Worm (Caenorhabditis elegans) whole organism, L4 larva: ENCODE data around the gene aco-1.

Experiments used
- T20F7.1 ChIP-seq: fragments of 200-800 bp; sonication (Bioruptor generic); optimal IDR thresholded peaks from 2 replicates; lab custom pipeline; 2018; ENCODE audit warnings: mild to moderate bottlenecking, missing genetic modification characterization, missing compliant biosample characterization
- T26A8.4 ChIP-seq: fragments of 200-800 bp; sonication (Bioruptor generic); IDR thresholded peaks from 2 replicates; pipeline ENCODE4 v1.3.6; 2022; ENCODE audit warnings: missing genetic modification characterization, missing compliant biosample characterization
- Y5F2A.4 ChIP-seq: fragments of 200-800 bp; sonication (Bioruptor generic); optimal IDR thresholded peaks from 2 replicates; lab custom pipeline; 2018; ENCODE audit warnings: mild to moderate bottlenecking, missing genetic modification characterization, missing compliant biosample characterization
- ZK337.2 ChIP-seq: fragments of 200-800 bp; sonication (Bioruptor generic); IDR thresholded peaks from 2 replicates; pipeline ENCODE4 v1.3.6; 2022; ENCODE audit warnings: missing genetic modification reagents, missing genetic modification characterization, missing compliant biosample characterization
- aha-1 ChIP-seq: fragments of 150-350 bp; peaks from one replicate; lab custom pipeline; 2014; ENCODE audit warnings: missing biosample characterization, missing genetic modification characterization
- aly-2 ChIP-seq: sonication (generic microtip); optimal IDR thresholded peaks from 2 replicates; lab custom pipeline; 2018; ENCODE audit warnings: missing biosample characterization, missing genetic modification characterization
- arid-1 ChIP-seq: fragments of 200-800 bp; sonication (Bioruptor generic); conservative IDR thresholded peaks from 2 replicates; pipeline ENCODE4 v1.3.6; 2022; ENCODE audit warnings: missing genetic modification reagents, missing genetic modification characterization, missing compliant biosample characterization
- ceh-28 ChIP-seq: fragments of 150-350 bp; optimal IDR thresholded peaks from 2 replicates; lab custom pipeline; 2014; ENCODE audit warnings: missing biosample characterization, missing genetic modification reagents, missing genetic modification characterization
- ceh-44 ChIP-seq: fragments of 200-800 bp; sonication (Bioruptor generic); IDR thresholded peaks from 2 replicates; pipeline ENCODE4 v1.3.6; 2022; ENCODE audit warnings: missing genetic modification reagents, missing genetic modification characterization, missing compliant biosample characterization
- ces-1 ChIP-seq: fragments of 150-350 bp; sonication (generic microtip); optimal IDR thresholded peaks from 4 replicates; lab custom pipeline; 2014; ENCODE audit warnings: missing biosample characterization, missing genetic modification reagents, missing genetic modification characterization
- daf-16 ChIP-seq, 3 experiments: sonication (generic microtip); optimal IDR thresholded peaks; 2 replicates each; lab custom pipeline; 2016 to 2017; ENCODE audit warnings: missing genetic modification characterization in 3 of 3, missing genetic modification reagents in 3 of 3, mild to moderate bottlenecking in 2 of 3, missing compliant biosample characterization in 2 of 3, missing biosample characterization in 1 of 3, moderate library complexity in 1 of 3
- daf-19 ChIP-seq: fragments of 200-800 bp; sonication (Bioruptor generic); conservative IDR thresholded peaks from 2 replicates; pipeline ENCODE4 v1.3.6; 2022; ENCODE audit warnings: missing genetic modification characterization, missing compliant biosample characterization
- dmd-6 ChIP-seq: fragments of 200-800 bp; sonication (Bioruptor generic); IDR thresholded peaks from 2 replicates; pipeline ENCODE4 v1.3.6; 2022; ENCODE audit warnings: missing genetic modification reagents, missing genetic modification characterization, missing compliant biosample characterization
- egl-27 ChIP-seq: sonication (generic microtip); optimal IDR thresholded peaks from 3 replicates; lab custom pipeline; 2017; ENCODE audit warnings: missing biosample characterization, missing genetic modification reagents, missing genetic modification characterization
- egl-43 ChIP-seq: fragments of 200-800 bp; sonication (Bioruptor generic); IDR thresholded peaks from 2 replicates; pipeline ENCODE4 v1.3.6; 2022; ENCODE audit warnings: missing genetic modification reagents, missing genetic modification characterization, missing compliant biosample characterization
- fos-1 ChIP-seq: fragments of 150-350 bp; optimal IDR thresholded peaks from 2 replicates; lab custom pipeline; 2014; ENCODE audit warnings: missing biosample characterization, missing genetic modification characterization
- lin-13 ChIP-seq: fragments of 150-350 bp; optimal IDR thresholded peaks from 2 replicates; lab custom pipeline; 2014; ENCODE audit warnings: missing biosample characterization, missing genetic modification reagents, missing genetic modification characterization
- lin-15B ChIP-seq: fragments of 150-350 bp; sonication (generic microtip); optimal IDR thresholded peaks from 3 replicates; lab custom pipeline; 2014; ENCODE audit warnings: missing biosample characterization, missing genetic modification characterization
- lin-29 ChIP-seq: fragments of 200-800 bp; sonication (Bioruptor generic); IDR thresholded peaks from 2 replicates; pipeline ENCODE4 v1.3.6; 2022; ENCODE audit warnings: missing genetic modification reagents, missing genetic modification characterization, missing compliant biosample characterization
- lin-39 ChIP-seq: fragments of 150-350 bp; optimal IDR thresholded peaks from 2 replicates; lab custom pipeline; 2014; ENCODE audit warnings: missing biosample characterization, missing genetic modification reagents, missing genetic modification characterization
- lsy-2 ChIP-seq, 2 experiments: fragments of 150-350 bp in 1 of 2; sonication (generic microtip) in 1 of 2; optimal IDR thresholded peaks; 2 replicates each; lab custom pipeline; 2014 to 2017; ENCODE audit warnings: missing biosample characterization in 2 of 2, missing genetic modification characterization in 2 of 2
- mdt-29 ChIP-seq: fragments of 200-800 bp; sonication (Bioruptor generic); IDR thresholded peaks from 2 replicates; pipeline ENCODE4 v1.3.6; 2022; ENCODE audit warnings: missing genetic modification reagents, missing genetic modification characterization, missing compliant biosample characterization
- mep-1 ChIP-seq: fragments of 150-350 bp; sonication (generic microtip); optimal IDR thresholded peaks from 3 replicates; lab custom pipeline; 2014; ENCODE audit warnings: missing biosample characterization, missing genetic modification characterization
- mxl-2 ChIP-seq: fragments of 200-800 bp; sonication (Bioruptor generic); conservative IDR thresholded peaks from 2 replicates; pipeline ENCODE4 v1.3.6; 2022; ENCODE audit warnings: missing genetic modification reagents, missing genetic modification characterization, missing compliant biosample characterization
- mxl-3 ChIP-seq: fragments of 200-800 bp; sonication (Bioruptor generic); optimal IDR thresholded peaks from 2 replicates; lab custom pipeline; 2018; ENCODE audit warnings: mild to moderate bottlenecking, missing genetic modification characterization, missing compliant biosample characterization
- nhr-102 ChIP-seq: sonication (generic microtip); optimal IDR thresholded peaks from 2 replicates; lab custom pipeline; 2016; ENCODE audit warnings: mild to moderate bottlenecking, missing genetic modification characterization, moderate library complexity, missing compliant biosample characterization
- nhr-111 ChIP-seq: fragments of 200-800 bp; sonication (Bioruptor generic); optimal IDR thresholded peaks from 2 replicates; lab custom pipeline; 2018; ENCODE audit warnings: mild to moderate bottlenecking, missing genetic modification characterization, missing compliant biosample characterization
- nhr-28 ChIP-seq: fragments of 150-350 bp; optimal IDR thresholded peaks from 2 replicates; lab custom pipeline; 2014; ENCODE audit warnings: missing biosample characterization, missing genetic modification characterization
- nhr-41 ChIP-seq: fragments of 200-800 bp; sonication (Bioruptor generic); IDR thresholded peaks from 2 replicates; pipeline ENCODE4 v1.3.6; 2022; ENCODE audit warnings: missing genetic modification reagents, missing genetic modification characterization, missing compliant biosample characterization
- nhr-42 ChIP-seq: fragments of 200-800 bp; sonication (Bioruptor generic); IDR thresholded peaks from 2 replicates; pipeline ENCODE4 v1.3.6; 2022; ENCODE audit warnings: missing genetic modification characterization, missing compliant biosample characterization
- nhr-6 ChIP-seq: fragments of 150-350 bp; optimal IDR thresholded peaks from 2 replicates; lab custom pipeline; 2014; ENCODE audit warnings: missing biosample characterization, missing genetic modification characterization
- pha-4 ChIP-seq, 2 experiments: fragments of 150-350 bp in 1 of 2; fragments of 200-800 bp in 1 of 2; sonication (Bioruptor generic) in 1 of 2; IDR thresholded peaks in 1 of 2; optimal IDR thresholded peaks in 1 of 2; 2 replicates each; pipeline versions ENCODE4 v1.3.6 to Lab custom; 2014 to 2022; ENCODE audit warnings: missing genetic modification characterization in 2 of 2, missing genetic modification reagents in 2 of 2, missing biosample characterization in 1 of 2, missing compliant biosample characterization in 1 of 2
- pqm-1 ChIP-seq: sonication (generic microtip); optimal IDR thresholded peaks from 2 replicates; lab custom pipeline; 2017; ENCODE audit warnings: missing biosample characterization, missing genetic modification characterization
- rbr-2 ChIP-seq: sonication (generic microtip); optimal IDR thresholded peaks from 2 replicates; lab custom pipeline; 2016; ENCODE audit warnings: missing genotype, missing genetic modification characterization, missing compliant biosample characterization
- spr-3 ChIP-seq: fragments of 200-800 bp; sonication (Bioruptor generic); optimal IDR thresholded peaks from 2 replicates; lab custom pipeline; 2018; ENCODE audit warnings: mild to moderate bottlenecking, missing genetic modification characterization, missing compliant biosample characterization
- tag-97 ChIP-seq: fragments of 200-800 bp; sonication (Bioruptor generic); IDR thresholded peaks from 2 replicates; pipeline ENCODE4 v1.3.6; 2022; ENCODE audit warnings: missing genetic modification characterization, missing compliant biosample characterization
- unc-62 ChIP-seq, 3 experiments: fragments of 150-350 bp in 1 of 3; sonication (generic microtip); optimal IDR thresholded peaks in 2 of 3; peaks in 1 of 3; 1 replicate in 1 of 3; 2 replicates in 2 of 3; lab custom pipeline; 2014 to 2017; ENCODE audit warnings: missing biosample characterization in 3 of 3, missing genetic modification characterization in 3 of 3, missing genetic modification reagents in 3 of 3, missing genotype in 1 of 3
- zfp-3 ChIP-seq: fragments of 200-800 bp; sonication (Bioruptor generic); conservative IDR thresholded peaks from 2 replicates; pipeline ENCODE4 v1.3.6; 2022; ENCODE audit warnings: missing genetic modification reagents, missing genetic modification characterization, missing compliant biosample characterization
- zip-2 ChIP-seq: fragments of 150-350 bp; optimal IDR thresholded peaks from 2 replicates; lab custom pipeline; 2014; ENCODE audit warnings: missing biosample characterization, missing genetic modification characterization

aco-1 gene

DNA sequence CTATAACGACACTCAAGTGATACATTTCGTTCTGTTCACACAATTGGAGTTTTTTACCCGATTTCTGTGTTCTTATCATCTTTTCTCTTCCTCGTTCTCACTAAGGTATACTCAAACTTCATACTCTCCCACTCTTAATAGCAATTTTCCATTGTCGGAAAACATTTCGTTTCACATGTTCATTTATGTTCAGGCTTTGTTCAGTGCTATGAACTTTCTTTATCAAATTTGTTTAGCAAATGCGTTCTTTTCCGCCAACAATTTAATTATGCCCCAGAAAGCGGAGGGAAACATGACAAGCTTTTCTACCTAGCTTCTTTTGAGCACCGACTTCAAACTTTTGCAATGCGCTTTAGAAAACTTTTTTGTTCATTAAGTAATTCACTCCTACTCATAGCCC is 5.8 kb downstream of the aco-1 start:
- TF ChIP-seq nhr-41 = no peak
- no peak for TF ChIP-seq daf-16 (GFP tag; optimal IDR thresholded peaks at IDR 0.05; lab: Kevin White, UChicago)
- no peak for TF ChIP-seq daf-16 (tag; optimal IDR thresholded peaks at IDR 0.05; lab: Kevin White, UChicago)
- TF ChIP-seq nhr-111 (GFP tag; lab: Kevin White, UChicago) = no peak
- TF ChIP-seq spr-3 (GFP tag; lab: Kevin White, UChicago) = no peak
- peak; percentile 18; the same call in 1 of the 2 replicates for TF ChIP-seq dmd-6
- peak; percentile 5 for TF ChIP-seq pqm-1 (tag; lab: Kevin White, UChicago)
- 0 out of 2 replicates have a peak, but pooled peaks have one; percentile 56 for TF ChIP-seq tag-97 (GFP tag; lab: Robert Waterston, UW)
- TF ChIP-seq ceh-28 (tag; lab: Kevin White, UChicago) = no peak
- TF ChIP-seq mxl-3 (GFP tag; lab: Kevin White, UChicago) = no peak
- TF ChIP-seq lsy-2 (tag; optimal IDR thresholded peaks at IDR 0.05; lab: Kevin White, UChicago) = no peak
- no peak for TF ChIP-seq ZK337.2
- TF ChIP-seq T20F7.1 = no peak
- no peak for TF ChIP-seq zfp-3 (GFP tag; lab: Robert Waterston, UW)
- TF ChIP-seq mxl-2 (GFP tag; lab: Robert Waterston, UW) = no peak
- TF ChIP-seq daf-19 (GFP tag; lab: Robert Waterston, UW) = no peak
- TF ChIP-seq lin-39 = no peak
- no peak for TF ChIP-seq ceh-44 (GFP tag; lab: Robert Waterston, UW)
- no peak for TF ChIP-seq mdt-29 (GFP tag; lab: Robert Waterston, UW)
- peak; percentile 94 for TF ChIP-seq aha-1 (tag; lab: Kevin White, UChicago)
- no peak for TF ChIP-seq egl-27
- no peak for TF ChIP-seq zip-2
- no peak for TF ChIP-seq nhr-102 (tag; lab: Kevin White, UChicago)
- no peak for TF ChIP-seq lin-15B (tag; lab: Kevin White, UChicago)
- no peak for TF ChIP-seq aly-2
- TF ChIP-seq ces-1 (GFP tag; lab: Kevin White, UChicago) = peak; percentile 91
- TF ChIP-seq nhr-42 = no peak
- no peak for TF ChIP-seq T26A8.4 (GFP tag; lab: Robert Waterston, UW)
- TF ChIP-seq lin-29 = no peak
- TF ChIP-seq lin-13 (GFP tag; lab: Kevin White, UChicago) = no peak
- TF ChIP-seq nhr-6 (tag; lab: Kevin White, UChicago) = no peak
- TF ChIP-seq Y5F2A.4 (GFP tag; lab: Kevin White, UChicago) = no peak
- peak; percentile 34 for TF ChIP-seq nhr-28 (tag; lab: Kevin White, UChicago)
- TF ChIP-seq egl-43 (GFP tag; lab: Robert Waterston, UW) = no peak
- no peak for TF ChIP-seq rbr-2 (tag; lab: Kevin White, UChicago)
- no peak for TF ChIP-seq arid-1 (GFP tag; lab: Robert Waterston, UW)
- TF ChIP-seq pha-4 (GFP tag; IDR thresholded peaks at IDR 0.05; lab: Robert Waterston, UW) = no peak
- TF ChIP-seq pha-4 (tag; optimal IDR thresholded peaks at IDR 0.05; lab: Kevin White, UChicago) = no peak
- TF ChIP-seq, all 104 proteins: peak for 6

DNA sequence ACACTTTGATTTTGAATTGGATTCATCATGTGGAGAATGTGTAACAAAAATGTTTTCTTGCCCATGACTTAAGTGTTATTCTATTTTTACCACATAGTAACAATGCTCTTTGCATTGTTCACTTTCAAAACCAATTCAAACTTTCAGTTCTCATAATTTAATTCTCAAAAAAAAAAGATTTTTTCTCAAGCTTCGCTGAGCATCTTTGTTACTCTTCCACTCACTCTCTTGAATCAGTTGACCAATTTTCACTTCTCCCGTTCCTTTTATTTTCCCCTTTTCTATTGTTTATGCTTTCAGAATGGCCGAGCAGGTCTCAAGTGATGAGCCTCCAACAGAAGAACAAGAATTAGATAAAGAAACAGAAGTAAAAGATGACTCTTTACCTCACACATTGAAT is 6.5 kb downstream of the aco-1 start, which contains the start of gene oct-2:
oct-2 (plus strand) TSS at position 301 of the 400 bp plus-strand sequence.
- TF ChIP-seq mep-1 (no peak), mdt-29 (GFP tag; lab: Robert Waterston, UW) (no peak), dmd-6 (no peak), fos-1 (tag; lab: Kevin White, UChicago) (no peak), unc-62 (GFP tag; optimal IDR thresholded peaks at IDR 0.05 in 1 of 2; lab: Kevin White, UChicago) (peak in 1 of 2 experiments; percentile 57), unc-62 (tag; optimal IDR thresholded peaks at IDR 0.05; lab: Kevin White, UChicago) (no peak), aha-1 (tag; lab: Kevin White, UChicago) (peak; percentile 37)
- TF ChIP-seq, all 104 proteins: peak for 2
